Fruit fly (Drosophila melanogaster): Measurements from ENCODE around the gene PNUTS.

Gene PNUTS

dm6 chr2L:842873-843272, 27.4 kb upstream of the PNUTS start:
- TF ChIP-seq tj (GFP tag; optimal IDR thresholded peaks at IDR 0.05) (peak; percentile 57), cnc (optimal IDR thresholded peaks at IDR 0.05) (no peak)

dm6 chr2L:843301-843700, 27.0 kb upstream of the PNUTS start:
- peak; percentile 39 for TF ChIP-seq CG11617 (GFP tag; optimal IDR thresholded peaks at IDR 0.05)
- TF ChIP-seq CG33017 (tag; optimal IDR thresholded peaks at IDR 0.05) = no peak
- TF ChIP-seq ovo (GFP tag; optimal IDR thresholded peaks at IDR 0.05) = no peak
- TF ChIP-seq CG7045 (GFP tag; optimal IDR thresholded peaks at IDR 0.05) = no peak
- no peak for TF ChIP-seq CG7101 (tag; optimal IDR thresholded peaks at IDR 0.05)
- peak; percentile 15 for TF ChIP-seq Crg-1 (GFP tag; optimal IDR thresholded peaks at IDR 0.05)

DNA sequence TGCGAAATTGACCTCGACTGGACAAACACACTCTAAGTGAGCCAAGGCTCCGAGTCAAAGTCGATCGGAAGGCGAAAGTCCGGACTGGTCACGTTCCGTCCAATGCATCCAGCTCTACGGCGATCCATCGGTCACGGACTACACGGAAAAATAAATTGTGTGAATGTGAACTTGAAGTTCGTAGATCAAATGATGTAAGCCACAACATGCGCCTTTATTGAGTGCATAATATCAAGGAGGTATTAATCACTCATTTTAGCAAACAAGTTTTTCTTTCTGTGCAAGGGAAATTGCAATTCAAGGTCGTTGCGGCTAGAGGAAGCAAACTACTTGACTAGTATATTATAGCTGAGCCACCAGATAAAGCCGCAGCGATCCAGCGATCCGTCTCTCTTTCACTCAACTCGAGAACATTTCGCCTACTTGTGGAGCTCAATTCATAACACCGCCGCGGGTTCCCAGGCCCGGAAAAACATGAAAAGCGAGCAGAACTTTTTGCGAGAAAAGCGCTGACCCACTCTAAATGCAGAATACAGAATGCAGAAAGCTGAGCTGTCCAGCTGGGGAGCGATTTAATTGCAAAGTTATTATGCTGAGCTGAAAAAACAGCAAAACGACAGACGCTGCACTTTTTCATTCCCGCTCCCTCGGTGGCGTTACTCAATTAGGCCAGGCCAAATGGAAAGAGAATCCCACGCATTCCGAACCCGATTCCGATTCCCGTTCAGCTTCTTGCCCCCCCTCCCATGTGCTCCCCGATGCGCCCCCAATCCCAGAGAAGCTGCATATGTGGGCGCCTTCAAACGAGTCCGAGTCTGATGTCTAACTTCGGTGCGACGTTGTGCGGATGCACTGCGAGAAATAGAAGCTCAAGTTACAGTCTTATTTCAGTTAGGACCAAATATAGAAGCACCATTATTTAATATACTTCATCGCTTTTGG, 26.1 kb upstream of the PNUTS start:
- TF ChIP-seq ovo (GFP tag; optimal IDR thresholded peaks at IDR 0.05) (no peak), pad (GFP tag; optimal IDR thresholded peaks at IDR 0.05) (no peak), CG14711 (tag; optimal IDR thresholded peaks at IDR 0.05) (peak; percentile 43), CG1620 (GFP tag; optimal IDR thresholded peaks at IDR 0.05) (no peak), cnc (optimal IDR thresholded peaks at IDR 0.05) (no peak), Clk (GFP tag; optimal IDR thresholded peaks at IDR 0.05) (no peak), CG12768 (GFP tag; optimal IDR thresholded peaks at IDR 0.05) (peak; percentile 71), Crg-1 (GFP tag; optimal IDR thresholded peaks at IDR 0.05) (no peak), Mnt (GFP tag; optimal IDR thresholded peaks at IDR 0.05) (no peak), CG7101 (tag; optimal IDR thresholded peaks at IDR 0.05) (peak; percentile 68), tj (GFP tag; optimal IDR thresholded peaks at IDR 0.05) (peak; percentile 100), toe (GFP tag; optimal IDR thresholded peaks at IDR 0.05) (no peak), bab1 (GFP tag; optimal IDR thresholded peaks at IDR 0.05) (peak; percentile 65), CG5204 (GFP tag; optimal IDR thresholded peaks at IDR 0.05) (no peak), CG7045 (GFP tag; optimal IDR thresholded peaks at IDR 0.05) (peak; percentile 35), kay (GFP tag; ENCODE audit: borderline replicate concordance) (no peak), CG33017 (tag; optimal IDR thresholded peaks at IDR 0.05) (peak; percentile 60), Hr96 (GFP tag; optimal IDR thresholded peaks at IDR 0.05) (no peak), cic (GFP tag; optimal IDR thresholded peaks at IDR 0.05) (no peak), CG11617 (GFP tag; optimal IDR thresholded peaks at IDR 0.05) (peak; percentile 13)

dm6 chr2L:845341-846004, 24.8 kb upstream of the PNUTS start:
- TF ChIP-seq kay (GFP tag; ENCODE audit: borderline replicate concordance) (no peak), Mnt (GFP tag; optimal IDR thresholded peaks at IDR 0.05) (no peak), CG1620 (GFP tag; optimal IDR thresholded peaks at IDR 0.05) (no peak), CG5204 (GFP tag; optimal IDR thresholded peaks at IDR 0.05) (peak; percentile 21), Hr96 (GFP tag; optimal IDR thresholded peaks at IDR 0.05) (peak; percentile 11), CG11617 (GFP tag; optimal IDR thresholded peaks at IDR 0.05) (no peak), cnc (optimal IDR thresholded peaks at IDR 0.05) (no peak), CG33017 (tag; optimal IDR thresholded peaks at IDR 0.05) (peak; percentile 58), toe (GFP tag; optimal IDR thresholded peaks at IDR 0.05) (peak; percentile 36), CG7045 (GFP tag; optimal IDR thresholded peaks at IDR 0.05) (peak; percentile 67), CG12768 (GFP tag; optimal IDR thresholded peaks at IDR 0.05) (peak; percentile 33), pad (GFP tag; optimal IDR thresholded peaks at IDR 0.05) (no peak), bab1 (GFP tag; optimal IDR thresholded peaks at IDR 0.05) (no peak), cic (GFP tag; optimal IDR thresholded peaks at IDR 0.05) (no peak), Clk (GFP tag; optimal IDR thresholded peaks at IDR 0.05) (peak; percentile 11), Crg-1 (GFP tag; optimal IDR thresholded peaks at IDR 0.05) (no peak), CG14711 (tag; optimal IDR thresholded peaks at IDR 0.05) (peak; percentile 62), ovo (GFP tag; optimal IDR thresholded peaks at IDR 0.05) (peak; percentile 28), tj (GFP tag; optimal IDR thresholded peaks at IDR 0.05) (no peak), CG7101 (tag; optimal IDR thresholded peaks at IDR 0.05) (peak; percentile 58)

DNA sequence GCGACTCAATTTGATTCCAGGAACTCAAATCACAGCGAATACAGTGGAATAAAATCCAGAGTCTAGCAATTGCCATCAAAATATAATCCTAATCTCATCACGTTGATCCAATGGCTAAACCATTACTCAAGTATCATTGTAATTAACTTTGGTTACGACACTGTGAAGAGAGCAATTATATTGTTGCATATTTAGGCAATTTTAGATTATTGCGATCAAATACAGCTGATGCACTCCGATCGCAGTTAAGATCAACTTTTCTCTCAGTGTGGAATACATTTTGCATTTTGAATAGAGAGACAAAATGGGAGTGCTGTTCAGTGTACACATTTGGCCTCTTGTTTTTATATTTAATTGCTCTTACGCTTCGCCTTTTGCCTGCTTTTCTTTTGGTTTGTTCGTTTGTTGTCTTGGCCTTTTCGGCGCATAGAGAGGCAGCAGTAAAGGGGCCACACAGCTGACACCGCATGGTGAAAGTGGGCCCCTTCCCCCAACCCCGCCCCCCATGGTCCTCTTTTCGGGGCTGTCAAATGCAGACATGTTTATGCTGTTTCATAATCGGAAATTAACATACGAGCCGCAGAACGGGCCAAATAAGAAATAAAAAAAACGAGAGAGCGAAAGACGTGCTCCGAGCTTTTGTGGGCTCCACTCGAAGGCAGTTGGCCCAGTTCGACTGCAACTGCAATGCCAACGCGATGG, 23.9 kb upstream of the PNUTS start:
- TF ChIP-seq ovo (GFP tag; optimal IDR thresholded peaks at IDR 0.05) (no peak), CG12768 (GFP tag; optimal IDR thresholded peaks at IDR 0.05) (peak; percentile 38), cic (GFP tag; optimal IDR thresholded peaks at IDR 0.05) (no peak), Hr96 (GFP tag; optimal IDR thresholded peaks at IDR 0.05) (no peak), Clk (GFP tag; optimal IDR thresholded peaks at IDR 0.05) (no peak), Mnt (GFP tag; optimal IDR thresholded peaks at IDR 0.05) (no peak), pad (GFP tag; optimal IDR thresholded peaks at IDR 0.05) (no peak), CG5204 (GFP tag; optimal IDR thresholded peaks at IDR 0.05) (no peak), kay (GFP tag; ENCODE audit: borderline replicate concordance) (no peak), CG14711 (tag; optimal IDR thresholded peaks at IDR 0.05) (peak; percentile 47), CG33017 (tag; optimal IDR thresholded peaks at IDR 0.05) (peak; percentile 1), toe (GFP tag; optimal IDR thresholded peaks at IDR 0.05) (peak; percentile 17), cnc (optimal IDR thresholded peaks at IDR 0.05) (no peak), Crg-1 (GFP tag; optimal IDR thresholded peaks at IDR 0.05) (no peak), bab1 (GFP tag; optimal IDR thresholded peaks at IDR 0.05) (no peak), CG7045 (GFP tag; optimal IDR thresholded peaks at IDR 0.05) (peak; percentile 51), CG1620 (GFP tag; optimal IDR thresholded peaks at IDR 0.05) (no peak), CG11617 (GFP tag; optimal IDR thresholded peaks at IDR 0.05) (peak; percentile 2), CG7101 (tag; optimal IDR thresholded peaks at IDR 0.05) (peak; percentile 32), tj (GFP tag; optimal IDR thresholded peaks at IDR 0.05) (peak; percentile 63)
